Fruit fly (Drosophila melanogaster) whole organism, wandering third instar larva: ENCODE results near the gene alpha-Cat.

Source experiments
- CrebA ChIP-seq: fragments of 200-800 bp; sonication (Bioruptor generic); optimal IDR thresholded peaks from 2 replicates; lab custom pipeline; 2016; ENCODE audit warnings: missing biosample characterization, mild to moderate bottlenecking, missing genetic modification characterization, borderline replicate concordance
- HLH106 ChIP-seq: fragments of 200-800 bp; optimal IDR thresholded peaks from 3 replicates; lab custom pipeline; 2019; ENCODE audit warnings: missing biosample characterization, mild to moderate bottlenecking, missing genetic modification characterization, moderate library complexity
- Hr83 ChIP-seq: fragments of 200-300 bp; sonication (Bioruptor generic); optimal IDR thresholded peaks from 2 replicates; lab custom pipeline; 2016; ENCODE audit warnings: missing biosample characterization, mild to moderate bottlenecking, missing genetic modification characterization, moderate library complexity; ENCODE audit not compliant: poor library complexity, severe bottlenecking
- Rel ChIP-seq, 2 experiments: fragments of 200-800 bp; sonication (Bioruptor generic) in 1 of 2; optimal IDR thresholded peaks; 2 replicates in 1 of 2; 3 replicates in 1 of 2; lab custom pipeline; 2016 to 2019; ENCODE audit warnings: mild to moderate bottlenecking in 2 of 2, missing biosample characterization in 2 of 2, missing genetic modification characterization in 2 of 2, moderate library complexity in 1 of 2
- Vsx2 ChIP-seq: fragments of 200-300, 225-300 bp; sonication (Bioruptor generic); optimal IDR thresholded peaks from 2 replicates; lab custom pipeline; 2018; ENCODE audit warnings: missing biosample characterization, missing genetic modification characterization; ENCODE audit not compliant: partially characterized antibody
- dl ChIP-seq, 2 experiments: fragments of 175-275, 200-275 bp in 1 of 2; fragments of 200-275 bp in 1 of 2; sonication (Bioruptor generic); optimal IDR thresholded peaks; lab custom pipeline; 2018; ENCODE audit warnings: mild to moderate bottlenecking in 2 of 2, missing biosample characterization in 2 of 2, missing genetic modification characterization in 2 of 2, moderate library complexity in 2 of 2; ENCODE audit not compliant: partially characterized antibody in 2 of 2, insufficient read depth in 1 of 2
- ey ChIP-seq: fragments of 200-800 bp; sonication (Bioruptor generic); optimal IDR thresholded peaks from 2 replicates; lab custom pipeline; 2016; ENCODE audit warnings: missing biosample characterization, missing genetic modification characterization
- h ChIP-seq: fragments of 200-800 bp; sonication (Bioruptor generic); optimal IDR thresholded peaks from 3 replicates; lab custom pipeline; 2016; ENCODE audit warnings: missing biosample characterization, mild to moderate bottlenecking, missing genetic modification characterization
- pan ChIP-seq: fragments of >200 bp; optimal IDR thresholded peaks from 2 replicates; lab custom pipeline; 2017
- psq ChIP-seq: fragments of 200-800 bp; sonication (Bioruptor generic); optimal IDR thresholded peaks from 3 replicates; lab custom pipeline; 2017; ENCODE audit warnings: missing biosample characterization, mild to moderate bottlenecking, missing genetic modification characterization, moderate library complexity
- usp ChIP-seq: fragments of >200 bp; optimal IDR thresholded peaks from 2 replicates; lab custom pipeline; 2017; ENCODE audit warnings: missing biosample characterization, missing genetic modification characterization

- no peak for TF ChIP-seq Rel (GFP tag; optimal IDR thresholded peaks at IDR 0.05; lab: Kevin White, UChicago)
- TF ChIP-seq Rel (tag; optimal IDR thresholded peaks at IDR 0.05; lab: Kevin White, UChicago): no peak
- no peak for TF ChIP-seq usp (GFP tag; lab: Kevin White, UChicago)
- no peak for TF ChIP-seq pan (lab: Kevin White, UChicago)
- no peak for TF ChIP-seq ey (GFP tag; lab: Kevin White, UChicago)
- no peak for TF ChIP-seq Vsx2 (GFP tag; lab: Kevin White, UChicago)
- TF ChIP-seq psq: no peak
- no peak for TF ChIP-seq dl (GFP tag; optimal IDR thresholded peaks at IDR 0.05; lab: Kevin White, UChicago; ENCODE audit: insufficient read depth in 1 of 2, partially characterized antibody in 2 of 2)
- TF ChIP-seq h: no peak
- no peak for TF ChIP-seq HLH106 (tag; lab: Kevin White, UChicago)
- TF ChIP-seq CrebA (GFP tag; lab: Kevin White, UChicago): no peak
- no peak for TF ChIP-seq Hr83
These were observed 8.8 kb upstream of the alpha-Cat start for dm6 chr3L:23346715-23347114.
